Fruit fly (Drosophila melanogaster): Measurements from ENCODE around the gene Arfrp1.

Gene Arfrp1

DNA sequence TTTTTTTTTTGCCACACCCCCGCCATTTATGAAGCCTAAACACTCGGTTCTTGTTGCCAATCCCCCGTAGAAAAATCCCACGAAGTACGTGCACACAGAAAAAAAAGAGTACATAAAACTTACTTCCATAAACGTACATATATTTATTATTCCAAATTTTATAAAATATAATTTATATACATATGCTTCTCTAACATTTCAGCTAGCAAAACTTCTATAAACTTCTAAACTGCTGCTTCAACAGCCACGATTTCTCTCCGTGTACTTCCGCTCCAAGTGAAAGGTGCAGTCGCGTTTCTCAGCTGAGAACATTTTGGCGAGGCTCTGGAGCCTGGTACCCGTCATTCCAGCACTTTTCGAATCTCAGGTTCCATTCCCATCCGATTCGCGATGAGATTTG lies 44.2 kb upstream of the Arfrp1 start (continued):
- TF ChIP-seq slbo (GFP tag; IDR thresholded peaks at IDR 0.05), result peak; percentile 65
- TF ChIP-seq Optix (GFP tag; IDR thresholded peaks at IDR 0.05), result 0 out of 3 replicates have a peak, but pooled peaks have one; percentile 24
- TF ChIP-seq CG8281 (tag; optimal IDR thresholded peaks at IDR 0.05), result no peak
- TF ChIP-seq CG14965 (GFP tag; optimal IDR thresholded peaks at IDR 0.05; ENCODE audit: borderline replicate concordance), result no peak
- peak; percentile 11; the same call in 1 of the 2 replicates for TF ChIP-seq sisA (GFP tag; IDR thresholded peaks at IDR 0.05)
- peak; percentile 41; the same call in 2 of the 3 replicates for TF ChIP-seq CG34422 (GFP tag; IDR thresholded peaks at IDR 0.05)
- TF ChIP-seq Rfx (GFP tag; IDR thresholded peaks at IDR 0.05), result peak; percentile 63
- peak; percentile 25; the same call in 1 of the 3 replicates for TF ChIP-seq CG7357 (GFP tag; IDR thresholded peaks at IDR 0.05)
- peak; percentile 21 for TF ChIP-seq CG18619 (GFP tag; optimal IDR thresholded peaks at IDR 0.05)
- TF ChIP-seq MTF-1 (GFP tag; optimal IDR thresholded peaks at IDR 0.05; ENCODE audit: borderline replicate concordance), result no peak
- TF ChIP-seq CG13123 (GFP tag; optimal IDR thresholded peaks at IDR 0.05), result no peak
- TF ChIP-seq pan (optimal IDR thresholded peaks at IDR 0.05), result no peak
- peak in 1 of 2 experiments; percentile 31 for TF ChIP-seq pan (GFP tag; optimal IDR thresholded peaks at IDR 0.05 in 1 of 2, IDR thresholded peaks at IDR 0.05 in 1 of 2)
- TF ChIP-seq tup (GFP tag; optimal IDR thresholded peaks at IDR 0.05), result no peak
- TF ChIP-seq CG9817 (tag; optimal IDR thresholded peaks at IDR 0.05), result peak; percentile 8
- peak; percentile 60 for TF ChIP-seq tgo (GFP tag; IDR thresholded peaks at IDR 0.05)
- TF ChIP-seq row (GFP tag; IDR thresholded peaks at IDR 0.05), result peak; percentile 48
- no peak for TF ChIP-seq CG2199 (GFP tag; IDR thresholded peaks at IDR 0.05)
- peak; percentile 26; the same call in 1 of the 2 replicates for TF ChIP-seq esg (GFP tag; conservative IDR thresholded peaks at IDR 0.05)
- peak; percentile 66 for TF ChIP-seq Med (GFP tag)
- peak; percentile 26 for TF ChIP-seq corto (GFP tag; optimal IDR thresholded peaks at IDR 0.05)
- TF ChIP-seq CG17361 (GFP tag; IDR thresholded peaks at IDR 0.05), result 0 out of 3 replicates have a peak, but pooled peaks have one; percentile 10
- peak; percentile 53; the same call in 1 of the 2 replicates for TF ChIP-seq Atf6 (GFP tag; IDR thresholded peaks at IDR 0.05)
- peak; percentile 16; the same call in 1 of the 2 replicates for TF ChIP-seq ap (GFP tag; IDR thresholded peaks at IDR 0.05)
- no peak for TF ChIP-seq Dll (GFP tag; IDR thresholded peaks at IDR 0.05; ENCODE audit: partially characterized antibody)
- TF ChIP-seq CG11085 (GFP tag; IDR thresholded peaks at IDR 0.05), result 0 out of 2 replicates have a peak, but pooled peaks have one; percentile 33
- TF ChIP-seq CG7839 (tag; optimal IDR thresholded peaks at IDR 0.05), result peak; percentile 54
- peak; percentile 37; the same call in 1 of the 2 replicates for TF ChIP-seq CG10366 (GFP tag; IDR thresholded peaks at IDR 0.05)
- peak; percentile 46 for TF ChIP-seq CG6689 (GFP tag; IDR thresholded peaks at IDR 0.05)
- TF ChIP-seq CG34224 (GFP tag; IDR thresholded peaks at IDR 0.05; ENCODE audit: partially characterized antibody), result no peak
- 0 out of 2 replicates have a peak, but pooled peaks have one; percentile 28 for TF ChIP-seq ssp (GFP tag; IDR thresholded peaks at IDR 0.05)
- TF ChIP-seq zfh1 (GFP tag; IDR thresholded peaks at IDR 0.05), result 0 out of 3 replicates have a peak, but pooled peaks have one; percentile 18
- no peak for TF ChIP-seq CG7556 (GFP tag; optimal IDR thresholded peaks at IDR 0.05)
- TF ChIP-seq CG15696 (tag; optimal IDR thresholded peaks at IDR 0.05), result no peak
- TF ChIP-seq CG11504 (tag; optimal IDR thresholded peaks at IDR 0.05), result peak; percentile 43
- peak; percentile 52 for TF ChIP-seq CG2712 (tag; optimal IDR thresholded peaks at IDR 0.05)
- peak; percentile 13 for TF ChIP-seq grau (tag; optimal IDR thresholded peaks at IDR 0.05)
- TF ChIP-seq HLH3B (GFP tag; IDR thresholded peaks at IDR 0.05), result peak; percentile 27; the same call in 1 of the 2 replicates
- TF ChIP-seq lbe (GFP tag; optimal IDR thresholded peaks at IDR 0.05), result peak; percentile 58
- peak; percentile 9 for TF ChIP-seq CG12659 (GFP tag; optimal IDR thresholded peaks at IDR 0.05)
- TF ChIP-seq NFAT (GFP tag; IDR thresholded peaks at IDR 0.05), result peak; percentile 34; the same call in 1 of the 2 replicates

DNA sequence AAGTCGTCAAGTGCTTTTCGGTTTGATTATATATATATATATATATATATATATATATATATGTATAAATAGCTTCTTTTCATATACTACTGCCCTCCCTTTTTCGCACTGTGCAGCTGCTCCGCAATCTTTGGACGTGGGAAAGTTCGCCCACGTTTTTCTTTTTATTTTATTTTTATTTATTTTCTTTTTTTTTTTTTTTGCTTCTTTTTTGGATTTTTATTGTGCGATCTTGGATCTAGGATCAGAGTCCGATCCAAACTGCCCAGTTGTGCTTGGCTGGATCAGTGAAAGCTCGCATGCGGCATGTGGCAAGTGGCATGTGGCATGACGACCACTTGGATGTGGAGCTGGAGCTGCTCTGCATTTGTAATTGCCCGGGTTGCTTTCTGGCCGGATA lies 43.4 kb upstream of the Arfrp1 start:
- TF ChIP-seq Lhr (GFP tag; optimal IDR thresholded peaks at IDR 0.05), result no peak

All from whole organism, embryonic.